Worm (Caenorhabditis elegans) whole organism, L3 larva: Measurements from ENCODE around the gene C50E10.1.

Experiments used
- ama-1 ChIP-seq: fragments of 150-350 bp; optimal IDR thresholded peaks from 2 replicates; lab custom pipeline; 2018
- ceh-9 ChIP-seq: sonication (generic microtip); optimal IDR thresholded peaks from 2 replicates; lab custom pipeline; 2018; ENCODE audit warnings: missing biosample characterization, missing genetic modification characterization
- fos-1 ChIP-seq: fragments of 150-350 bp; optimal IDR thresholded peaks from 2 replicates; lab custom pipeline; 2014; ENCODE audit warnings: missing biosample characterization, missing genetic modification characterization
- nhr-11 ChIP-seq: fragments of 150-350 bp; optimal IDR thresholded peaks from 2 replicates; lab custom pipeline; 2014; ENCODE audit warnings: missing biosample characterization, missing genetic modification characterization
- nhr-23 ChIP-seq: fragments of 150-350 bp; optimal IDR thresholded peaks from 2 replicates; lab custom pipeline; 2014; ENCODE audit warnings: missing biosample characterization, missing genetic modification reagents, missing genetic modification characterization
- nhr-43 ChIP-seq: sonication (generic microtip); optimal IDR thresholded peaks from 2 replicates; lab custom pipeline; 2016; ENCODE audit warnings: mild to moderate bottlenecking, missing genetic modification characterization, missing compliant biosample characterization; ENCODE audit not compliant: poor library complexity, severe bottlenecking
- tbx-2 ChIP-seq: sonication (generic microtip); optimal IDR thresholded peaks from 2 replicates; lab custom pipeline; 2016; ENCODE audit warnings: mild to moderate bottlenecking, missing genetic modification characterization, missing compliant biosample characterization

ce11 chrII:12324159-12324558, 21.9 kb upstream of the C50E10.1 start, which contains the start of gene sre-56:
- TF ChIP-seq nhr-43 (no peak), ceh-9 (tag; lab: Kevin White, UChicago) (no peak), nhr-11 (no peak), tbx-2 (tag; lab: Kevin White, UChicago) (no peak), fos-1 (tag; lab: Kevin White, UChicago) (no peak), ama-1 (lab: Kevin White, UChicago) (no peak), nhr-23 (tag; lab: Kevin White, UChicago) (no peak)
